Fruit fly (Drosophila melanogaster) whole organism, prepupa: ENCODE measurements around the gene CG10486.

ENCODE experiments used
- Blimp-1 ChIP-seq: fragments of 200-800 bp; sonication (Bioruptor generic); optimal IDR thresholded peaks from 3 replicates; lab custom pipeline; 2017; ENCODE audit warnings: missing biosample characterization, missing genetic modification characterization, mild to moderate bottlenecking, moderate library complexity, missing genetic modification reagents
- CG10631 ChIP-seq: fragments of 200-800 bp; sonication (Bioruptor generic); optimal IDR thresholded peaks from 2 replicates; lab custom pipeline; 2016; ENCODE audit warnings: missing biosample characterization, missing genetic modification characterization
- CG11902 ChIP-seq: fragments of 200-800 bp; sonication (Bioruptor generic); optimal IDR thresholded peaks from 3 replicates; lab custom pipeline; 2016; ENCODE audit warnings: missing biosample characterization, missing genetic modification characterization
- CG1621 ChIP-seq: fragments of 200-800 bp; sonication (Bioruptor generic); optimal IDR thresholded peaks from 3 replicates; lab custom pipeline; 2018; ENCODE audit warnings: missing biosample characterization, mild to moderate bottlenecking, missing genetic modification characterization
- CG3032 ChIP-seq: fragments of 200-800 bp; optimal IDR thresholded peaks from 2 replicates; lab custom pipeline; 2019; ENCODE audit warnings: missing biosample characterization, mild to moderate bottlenecking, missing genetic modification characterization, moderate library complexity
- CG8632 ChIP-seq: fragments of 200-800 bp; sonication (Bioruptor generic); optimal IDR thresholded peaks from 3 replicates; lab custom pipeline; 2016; ENCODE audit warnings: missing biosample characterization, missing genetic modification characterization
- Hr39 ChIP-seq: fragments of 200-800 bp; sonication (Bioruptor generic); optimal IDR thresholded peaks from 2 replicates; lab custom pipeline; 2016; ENCODE audit warnings: missing biosample characterization, missing genetic modification characterization
- Hr4 ChIP-seq: fragments of 200-800 bp; sonication (Bioruptor generic); optimal IDR thresholded peaks from 3 replicates; lab custom pipeline; 2016; ENCODE audit warnings: missing biosample characterization, missing genetic modification characterization
- Lpt ChIP-seq: fragments of 200-800 bp; sonication (Bioruptor generic); optimal IDR thresholded peaks from 3 replicates; lab custom pipeline; 2016; ENCODE audit warnings: missing biosample characterization, missing genetic modification characterization
- fd85E ChIP-seq: fragments of 200-800 bp; sonication (Bioruptor generic); optimal IDR thresholded peaks from 3 replicates; lab custom pipeline; 2016; ENCODE audit warnings: missing biosample characterization, missing genetic modification characterization
- pdm3 ChIP-seq: fragments of 200-800 bp; sonication (Bioruptor generic); optimal IDR thresholded peaks from 3 replicates; lab custom pipeline; 2016; ENCODE audit warnings: missing biosample characterization, missing genetic modification characterization
- ss ChIP-seq, 2 experiments: fragments of 200-800 bp; sonication (Bioruptor generic); optimal IDR thresholded peaks; 2 replicates in 1 of 2; 3 replicates in 1 of 2; lab custom pipeline; 2017 to 2018; ENCODE audit warnings: mild to moderate bottlenecking in 2 of 2, missing biosample characterization in 2 of 2, missing genetic modification characterization in 2 of 2, moderate library complexity in 1 of 2
- topi ChIP-seq: fragments of 200-800 bp; sonication (Bioruptor generic); optimal IDR thresholded peaks from 3 replicates; lab custom pipeline; 2016; ENCODE audit warnings: missing biosample characterization, missing genetic modification characterization
- vri ChIP-seq: fragments of 200-800 bp; sonication (Bioruptor generic); optimal IDR thresholded peaks from 3 replicates; lab custom pipeline; 2016; ENCODE audit warnings: missing biosample characterization, mild to moderate bottlenecking, missing genetic modification characterization

- TF ChIP-seq fd85E (GFP tag; lab: Kevin White, UChicago) (no peak), Lpt (GFP tag; lab: Kevin White, UChicago) (no peak), ss (GFP tag; optimal IDR thresholded peaks at IDR 0.05; lab: Kevin White, UChicago) (no peak), Hr39 (GFP tag; lab: Kevin White, UChicago) (no peak), CG8632 (GFP tag; lab: Kevin White, UChicago) (no peak), CG11902 (GFP tag; lab: Kevin White, UChicago) (no peak), CG1621 (no peak), vri (GFP tag; lab: Kevin White, UChicago) (no peak), CG3032 (tag; lab: Kevin White, UChicago) (no peak), pdm3 (GFP tag; lab: Kevin White, UChicago) (no peak), Hr4 (GFP tag; lab: Kevin White, UChicago) (no peak), CG10631 (GFP tag; lab: Kevin White, UChicago) (no peak), Blimp-1 (GFP tag; lab: Kevin White, UChicago) (no peak), topi (GFP tag; lab: Kevin White, UChicago) (no peak)
Observed at dm6 chr3L:5882209-5882403, 24.4 kb downstream of the CG10486 start, which contains the start of gene CG13287.
